Fruit fly (Drosophila melanogaster) whole organism, adult: Measurements from ENCODE around the gene CG45099.

Experiments used
- CG11617 ChIP-seq: fragments of 200-800 bp; sonication (Bioruptor generic); optimal IDR thresholded peaks from 2 replicates; lab custom pipeline; 2017; ENCODE audit warnings: mild to moderate bottlenecking, missing biosample characterization, missing genetic modification reagents, missing genetic modification characterization
- CG12768 ChIP-seq: fragments of 200-800 bp; sonication (Bioruptor generic); optimal IDR thresholded peaks from 2 replicates; lab custom pipeline; 2017; ENCODE audit warnings: missing biosample characterization, missing genetic modification characterization, mild to moderate bottlenecking, moderate library complexity, missing genetic modification reagents
- CG14711 ChIP-seq: fragments of 200-800 bp; sonication (Bioruptor generic); optimal IDR thresholded peaks from 2 replicates; lab custom pipeline; 2018; ENCODE audit warnings: missing biosample characterization, mild to moderate bottlenecking, missing genetic modification characterization, moderate library complexity
- CG1620 ChIP-seq: fragments of 200-800 bp; sonication (Bioruptor generic); optimal IDR thresholded peaks from 2 replicates; lab custom pipeline; 2016; ENCODE audit warnings: missing biosample characterization, missing genetic modification characterization
- CG33017 ChIP-seq: fragments of 200-800 bp; sonication (Bioruptor generic); optimal IDR thresholded peaks from 2 replicates; lab custom pipeline; 2018; ENCODE audit warnings: missing biosample characterization, mild to moderate bottlenecking, missing genetic modification characterization, moderate library complexity
- CG5204 ChIP-seq: fragments of 200-800 bp; sonication (Bioruptor generic); optimal IDR thresholded peaks from 2 replicates; lab custom pipeline; 2016; ENCODE audit warnings: missing biosample characterization, missing genetic modification characterization
- CG7045 ChIP-seq: fragments of 200-800 bp; sonication (Bioruptor generic); optimal IDR thresholded peaks from 2 replicates; lab custom pipeline; 2017; ENCODE audit warnings: missing biosample characterization, mild to moderate bottlenecking, missing genetic modification characterization
- CG7101 ChIP-seq: fragments of 200-800 bp; sonication (Bioruptor generic); optimal IDR thresholded peaks from 2 replicates; lab custom pipeline; 2018; ENCODE audit warnings: missing biosample characterization, mild to moderate bottlenecking, missing genetic modification characterization, moderate library complexity
- Clk ChIP-seq: fragments of 200-800 bp; sonication (Bioruptor generic); optimal IDR thresholded peaks from 2 replicates; lab custom pipeline; 2017; ENCODE audit warnings: missing biosample characterization, missing genetic modification characterization
- Crg-1 ChIP-seq: fragments of 200-800 bp; sonication (Bioruptor generic); optimal IDR thresholded peaks from 2 replicates; lab custom pipeline; 2016; ENCODE audit warnings: missing biosample characterization, missing genetic modification characterization
- Hr96 ChIP-seq: fragments of 200-800 bp; sonication (Bioruptor generic); optimal IDR thresholded peaks from 2 replicates; lab custom pipeline; 2016; ENCODE audit warnings: missing biosample characterization, missing genetic modification characterization
- Mnt ChIP-seq: fragments of 200-800 bp; sonication (Bioruptor generic); optimal IDR thresholded peaks from 2 replicates; lab custom pipeline; 2016; ENCODE audit warnings: missing biosample characterization, mild to moderate bottlenecking, missing genetic modification characterization
- bab1 ChIP-seq: fragments of 200-800 bp; sonication (Bioruptor generic); optimal IDR thresholded peaks from 3 replicates; lab custom pipeline; 2019; ENCODE audit warnings: missing biosample characterization, mild to moderate bottlenecking, missing genetic modification characterization, moderate library complexity
- cic ChIP-seq: fragments of 200-800 bp; sonication (Bioruptor generic); optimal IDR thresholded peaks from 2 replicates; lab custom pipeline; 2017; ENCODE audit warnings: missing biosample characterization, mild to moderate bottlenecking, missing genetic modification characterization, moderate library complexity
- cnc ChIP-seq, 2 experiments: fragments of >200 bp; optimal IDR thresholded peaks; 2 replicates each; lab custom pipeline; 2017
- kay ChIP-seq: fragments of 200-800 bp; sonication (Bioruptor generic); peaks from one replicate; lab custom pipeline; 2016; ENCODE audit warnings: missing biosample characterization, missing genetic modification characterization, borderline replicate concordance
- ovo ChIP-seq: fragments of 200-800 bp; sonication (Bioruptor generic); optimal IDR thresholded peaks from 2 replicates; lab custom pipeline; 2016; ENCODE audit warnings: missing biosample characterization, missing genetic modification characterization
- pad ChIP-seq: fragments of 200-800 bp; sonication (Bioruptor generic); optimal IDR thresholded peaks from 3 replicates; lab custom pipeline; 2017; ENCODE audit warnings: missing biosample characterization, missing genetic modification characterization, mild to moderate bottlenecking, moderate library complexity, missing genetic modification reagents
- tj ChIP-seq: fragments of 200-800 bp; sonication (Bioruptor generic); optimal IDR thresholded peaks from 3 replicates; lab custom pipeline; 2017; ENCODE audit warnings: missing biosample characterization, mild to moderate bottlenecking, missing genetic modification characterization, moderate library complexity
- toe ChIP-seq: fragments of 200-800 bp; sonication (Bioruptor generic); optimal IDR thresholded peaks from 2 replicates; lab custom pipeline; 2016; ENCODE audit warnings: missing biosample characterization, missing genetic modification characterization

CG45099 gene

DNA sequence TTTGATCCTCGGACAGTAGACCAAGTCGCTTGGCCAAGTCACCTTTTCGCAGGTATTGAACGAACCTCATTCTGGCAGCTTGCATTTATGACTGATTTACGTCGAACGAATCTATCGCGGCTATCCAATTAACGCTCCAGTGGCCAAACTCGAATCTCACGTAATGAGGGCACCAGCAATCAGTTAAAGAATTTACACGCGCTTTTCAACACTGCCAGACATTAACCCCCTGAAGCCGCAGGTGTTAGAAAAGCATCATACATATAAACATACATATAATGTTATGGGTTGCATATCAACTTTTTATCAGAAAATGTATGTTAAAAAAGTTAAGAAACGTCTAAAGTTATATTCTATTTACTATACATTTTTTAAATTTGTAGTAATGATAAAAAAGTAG, 8.8 kb downstream of the CG45099 start, which contains the start of gene CG6028:
TSS of gene CG6028 (minus strand) at position 187 of the 400 bp plus-strand sequence.
- TF ChIP-seq CG1620 (GFP tag; lab: Kevin White, UChicago): peak; percentile 47
- peak; percentile 64 for TF ChIP-seq CG12768 (GFP tag; lab: Kevin White, UChicago)
- TF ChIP-seq CG11617 (GFP tag; lab: Kevin White, UChicago): no peak
- peak; percentile 12 for TF ChIP-seq CG14711 (tag; lab: Kevin White, UChicago)
- TF ChIP-seq Hr96 (GFP tag; lab: Kevin White, UChicago): peak; percentile 50
- peak; percentile 27 for TF ChIP-seq Crg-1 (GFP tag; lab: Kevin White, UChicago)
- no peak for TF ChIP-seq CG5204
- no peak for TF ChIP-seq kay (GFP tag; lab: Kevin White, UChicago)
- peak; percentile 11 for TF ChIP-seq cic (GFP tag; lab: Kevin White, UChicago)
- no peak for TF ChIP-seq cnc (optimal IDR thresholded peaks at IDR 0.05; lab: Kevin White, UChicago)
- peak; percentile 34 for TF ChIP-seq toe (GFP tag; lab: Kevin White, UChicago)
- no peak for TF ChIP-seq CG7045
- peak; percentile 38 for TF ChIP-seq CG7101 (tag; lab: Kevin White, UChicago)
- peak; percentile 45 for TF ChIP-seq pad (GFP tag; lab: Kevin White, UChicago)
- peak; percentile 58 for TF ChIP-seq bab1 (GFP tag; lab: Kevin White, UChicago)
- peak; percentile 53 for TF ChIP-seq Mnt
- no peak for TF ChIP-seq Clk (GFP tag; lab: Kevin White, UChicago)
- TF ChIP-seq CG33017 (tag; lab: Kevin White, UChicago): peak; percentile 47
- TF ChIP-seq tj: no peak
- TF ChIP-seq ovo (GFP tag; lab: Kevin White, UChicago): peak; percentile 9

dm6 chr3R:22023041-22023626, 11.0 kb downstream of the CG45099 start, which contains the start of the genes Mitofilin and mRpL35:
Gene Mitofilin, minus strand, starts transcription at chr3R:22023335.
Gene mRpL35, plus strand, starts transcription at chr3R:22023527.
- peak; percentile 41 for TF ChIP-seq CG7045
- TF ChIP-seq ovo (GFP tag; lab: Kevin White, UChicago): no peak
- TF ChIP-seq CG7101 (tag; lab: Kevin White, UChicago): peak; percentile 29
- no peak for TF ChIP-seq CG14711 (tag; lab: Kevin White, UChicago)
- TF ChIP-seq cnc (optimal IDR thresholded peaks at IDR 0.05; lab: Kevin White, UChicago): no peak
- TF ChIP-seq cic (GFP tag; lab: Kevin White, UChicago): no peak
- TF ChIP-seq CG5204: no peak
- peak; percentile 28 for TF ChIP-seq CG1620 (GFP tag; lab: Kevin White, UChicago)
- no peak for TF ChIP-seq toe (GFP tag; lab: Kevin White, UChicago)
- no peak for TF ChIP-seq bab1 (GFP tag; lab: Kevin White, UChicago)
- TF ChIP-seq Mnt: peak; percentile 21
- peak; percentile 28 for TF ChIP-seq CG12768 (GFP tag; lab: Kevin White, UChicago)
- peak; percentile 13 for TF ChIP-seq tj
- TF ChIP-seq CG33017 (tag; lab: Kevin White, UChicago): peak; percentile 20
- peak; percentile 48 for TF ChIP-seq pad (GFP tag; lab: Kevin White, UChicago)
- TF ChIP-seq Hr96 (GFP tag; lab: Kevin White, UChicago): peak; percentile 70
- peak; percentile 70 for TF ChIP-seq CG11617 (GFP tag; lab: Kevin White, UChicago)
- peak; percentile 9 for TF ChIP-seq Crg-1 (GFP tag; lab: Kevin White, UChicago)

- no peak for TF ChIP-seq pad (GFP tag; lab: Kevin White, UChicago)
- TF ChIP-seq bab1 (GFP tag; lab: Kevin White, UChicago): peak; percentile 13
- TF ChIP-seq Mnt: peak; percentile 14
- TF ChIP-seq toe (GFP tag; lab: Kevin White, UChicago): no peak
- no peak for TF ChIP-seq CG1620 (GFP tag; lab: Kevin White, UChicago)
- no peak for TF ChIP-seq CG14711 (tag; lab: Kevin White, UChicago)
- no peak for TF ChIP-seq CG7101 (tag; lab: Kevin White, UChicago)
- TF ChIP-seq Hr96 (GFP tag; lab: Kevin White, UChicago): no peak
- TF ChIP-seq CG5204: no peak
- TF ChIP-seq Clk (GFP tag; lab: Kevin White, UChicago): no peak
- no peak for TF ChIP-seq cnc (optimal IDR thresholded peaks at IDR 0.05; lab: Kevin White, UChicago)
- TF ChIP-seq ovo (GFP tag; lab: Kevin White, UChicago): no peak
- TF ChIP-seq tj: no peak
- TF ChIP-seq CG12768 (GFP tag; lab: Kevin White, UChicago): no peak
- peak; percentile 51 for TF ChIP-seq cic (GFP tag; lab: Kevin White, UChicago)
Measured at dm6 chr3R:22022623-22023022, 11.5 kb downstream of the CG45099 start.

- TF ChIP-seq cnc (optimal IDR thresholded peaks at IDR 0.05; lab: Kevin White, UChicago): no peak
- no peak for TF ChIP-seq CG14711 (tag; lab: Kevin White, UChicago)
- TF ChIP-seq pad (GFP tag; lab: Kevin White, UChicago): peak; percentile 69
- TF ChIP-seq cic (GFP tag; lab: Kevin White, UChicago): peak; percentile 40
- TF ChIP-seq Mnt: peak; percentile 85
- TF ChIP-seq Hr96 (GFP tag; lab: Kevin White, UChicago): peak; percentile 73
- TF ChIP-seq Clk (GFP tag; lab: Kevin White, UChicago): peak; percentile 57
- peak; percentile 40 for TF ChIP-seq CG11617 (GFP tag; lab: Kevin White, UChicago)
- peak; percentile 79 for TF ChIP-seq CG12768 (GFP tag; lab: Kevin White, UChicago)
- TF ChIP-seq CG5204: no peak
- peak; percentile 73 for TF ChIP-seq CG7101 (tag; lab: Kevin White, UChicago)
- no peak for TF ChIP-seq ovo (GFP tag; lab: Kevin White, UChicago)
- TF ChIP-seq tj: peak; percentile 29
- peak; percentile 82 for TF ChIP-seq CG1620 (GFP tag; lab: Kevin White, UChicago)
- no peak for TF ChIP-seq toe (GFP tag; lab: Kevin White, UChicago)
- peak; percentile 57 for TF ChIP-seq CG7045
- TF ChIP-seq kay (GFP tag; lab: Kevin White, UChicago): no peak
- TF ChIP-seq bab1 (GFP tag; lab: Kevin White, UChicago): peak; percentile 74
- peak; percentile 62 for TF ChIP-seq CG33017 (tag; lab: Kevin White, UChicago)
- TF ChIP-seq Crg-1 (GFP tag; lab: Kevin White, UChicago): peak; percentile 82
Measured at dm6 chr3R:22018777-22019420, 15.2 kb downstream of the CG45099 start, which contains the start of gene Idh3b. Gene Idh3b, minus strand, starts transcription at chr3R:22019382.
